Worm (Caenorhabditis elegans): ENCODE data around the gene his-1.

The his-1 gene

ce11 chrV:16000433-16000832 lies 41.9 kb upstream of the his-1 start, which contains the start of gene nhr-50 (continued):
- no peak for TF ChIP-seq lin-11 (tag; optimal IDR thresholded peaks at IDR 0.05)

- TF ChIP-seq ztf-4 (tag; optimal IDR thresholded peaks at IDR 0.05) (no peak), unc-55 (GFP tag; optimal IDR thresholded peaks at IDR 0.05) (no peak), mbf-1 (tag; optimal IDR thresholded peaks at IDR 0.05) (no peak), R02D3.7 (tag; optimal IDR thresholded peaks at IDR 0.05) (no peak)
These were observed 40.0 kb upstream of the his-1 start, which contains the start of gene nhr-63 for ce11 chrV:16002288-16002687. nhr-63 (plus strand) TSS chrV:16002588.

ce11 chrV:16007505-16007904 lies 34.8 kb upstream of the his-1 start, which contains the start of gene str-231:
str-231 (minus strand) TSS chrV:16007605.
- TF ChIP-seq ceh-16 (tag; optimal IDR thresholded peaks at IDR 0.05) (no peak), crh-2 (tag; optimal IDR thresholded peaks at IDR 0.05) (no peak), ceh-82 (tag; optimal IDR thresholded peaks at IDR 0.05) (no peak), nhr-77 (tag; optimal IDR thresholded peaks at IDR 0.05) (no peak)

ce11 chrV:16009564-16009963 lies 32.8 kb upstream of the his-1 start, which contains the start of gene str-233:
str-233 (minus strand) TSS chrV:16009664.
- TF ChIP-seq ZK546.5 (tag; optimal IDR thresholded peaks at IDR 0.05), result no peak
- no peak for TF ChIP-seq fos-1 (tag; optimal IDR thresholded peaks at IDR 0.05)
- TF ChIP-seq ztf-4 (tag; optimal IDR thresholded peaks at IDR 0.05), result no peak
- TF ChIP-seq elt-1 (tag; optimal IDR thresholded peaks at IDR 0.05), result no peak
- no peak for TF ChIP-seq nhr-11 (tag; optimal IDR thresholded peaks at IDR 0.05)
- TF ChIP-seq crh-2 (tag; optimal IDR thresholded peaks at IDR 0.05), result no peak
- TF ChIP-seq nhr-25 (tag; optimal IDR thresholded peaks at IDR 0.05), result no peak
- TF ChIP-seq nhr-23 (tag; optimal IDR thresholded peaks at IDR 0.05), result no peak
- TF ChIP-seq ceh-16 (tag; optimal IDR thresholded peaks at IDR 0.05), result no peak
- TF ChIP-seq R02D3.7 (tag; optimal IDR thresholded peaks at IDR 0.05), result no peak

- TF ChIP-seq aly-2 (tag; optimal IDR thresholded peaks at IDR 0.05), result no peak
- no peak for TF ChIP-seq nhr-12 (tag; optimal IDR thresholded peaks at IDR 0.05)
- TF ChIP-seq nhr-129 (tag; optimal IDR thresholded peaks at IDR 0.05), result no peak
- TF ChIP-seq elt-1 (tag; optimal IDR thresholded peaks at IDR 0.05), result no peak
- no peak for TF ChIP-seq ZK546.5 (tag; optimal IDR thresholded peaks at IDR 0.05)
- TF ChIP-seq sma-3 (GFP tag; optimal IDR thresholded peaks at IDR 0.05), result no peak
- no peak for TF ChIP-seq ztf-11 (tag; optimal IDR thresholded peaks at IDR 0.05)
- no peak for TF ChIP-seq nhr-237 (tag; optimal IDR thresholded peaks at IDR 0.05)
These were observed 26.7 kb upstream of the his-1 start, which contains the start of gene str-232 for ce11 chrV:16015652-16016051. str-232 (minus strand) TSS chrV:16015752.

- TF ChIP-seq unc-39 (tag; optimal IDR thresholded peaks at IDR 0.05) (no peak), ceh-16 (tag; optimal IDR thresholded peaks at IDR 0.05) (no peak), ztf-4 (tag; optimal IDR thresholded peaks at IDR 0.05) (no peak), mab-5 (tag; optimal IDR thresholded peaks at IDR 0.05) (no peak), nhr-77 (tag; optimal IDR thresholded peaks at IDR 0.05) (no peak), Y55F3AM.14 (GFP tag; optimal IDR thresholded peaks at IDR 0.05) (no peak), zag-1 (tag; optimal IDR thresholded peaks at IDR 0.05) (no peak), nhr-25 (tag; optimal IDR thresholded peaks at IDR 0.05) (no peak), snpc-4 (tag; optimal IDR thresholded peaks at IDR 0.05) (no peak), skn-1 (tag; optimal IDR thresholded peaks at IDR 0.05) (no peak)
These were observed 25.3 kb upstream of the his-1 start for ce11 chrV:16016977-16017376.

ce11 chrV:16017671-16018070 lies 24.6 kb upstream of the his-1 start, which contains the start of gene srx-43:
srx-43 (plus strand) TSS chrV:16017971.
- TF ChIP-seq egl-27 (tag; optimal IDR thresholded peaks at IDR 0.05) (no peak), fos-1 (tag; optimal IDR thresholded peaks at IDR 0.05) (no peak)

ce11 chrV:16020042-16020441 lies 22.3 kb upstream of the his-1 start, which contains the start of gene srx-44:
srx-44 (plus strand) TSS chrV:16020342.
- no peak for TF ChIP-seq nhr-6 (tag; optimal IDR thresholded peaks at IDR 0.05)
- no peak for TF ChIP-seq F13H6.1 (tag; optimal IDR thresholded peaks at IDR 0.05)
- TF ChIP-seq lin-11 (tag; optimal IDR thresholded peaks at IDR 0.05), result no peak
- no peak for TF ChIP-seq mdl-1 (tag; optimal IDR thresholded peaks at IDR 0.05)
- TF ChIP-seq nhr-25 (tag; optimal IDR thresholded peaks at IDR 0.05), result no peak
- TF ChIP-seq sem-4 (tag; optimal IDR thresholded peaks at IDR 0.05), result no peak
- no peak for TF ChIP-seq snpc-4 (tag; optimal IDR thresholded peaks at IDR 0.05)
- TF ChIP-seq lin-39 (tag; optimal IDR thresholded peaks at IDR 0.05), result no peak
- TF ChIP-seq ztf-11 (tag; optimal IDR thresholded peaks at IDR 0.05), result no peak
- TF ChIP-seq dmd-4 (tag; optimal IDR thresholded peaks at IDR 0.05), result no peak
- TF ChIP-seq unc-62 (GFP tag; optimal IDR thresholded peaks at IDR 0.05), result no peak
- no peak for TF ChIP-seq unc-55 (GFP tag; optimal IDR thresholded peaks at IDR 0.05)

Measured in whole organism, L2 larva.